Worm (Caenorhabditis elegans) whole organism, L3 larva: ENCODE results near the gene syd-1.

Source experiments
- R02D3.7 ChIP-seq: fragments of 150-350 bp; optimal IDR thresholded peaks from 2 replicates; lab custom pipeline; 2014; ENCODE audit warnings: missing biosample characterization, missing genetic modification characterization
- aly-2 ChIP-seq: fragments of 150-350 bp; optimal IDR thresholded peaks from 2 replicates; lab custom pipeline; 2014; ENCODE audit warnings: missing biosample characterization, missing genetic modification characterization
- ceh-28 ChIP-seq: fragments of 150-350 bp; optimal IDR thresholded peaks from 2 replicates; lab custom pipeline; 2014; ENCODE audit warnings: missing biosample characterization, missing genetic modification reagents, missing genetic modification characterization
- ceh-82 ChIP-seq: fragments of 150-350 bp; optimal IDR thresholded peaks from 2 replicates; lab custom pipeline; 2014; ENCODE audit warnings: missing biosample characterization, missing genetic modification characterization
- ceh-9 ChIP-seq: sonication (generic microtip); optimal IDR thresholded peaks from 2 replicates; lab custom pipeline; 2018; ENCODE audit warnings: missing biosample characterization, missing genetic modification characterization
- daf-12 ChIP-seq: fragments of 150-350 bp; optimal IDR thresholded peaks from 2 replicates; lab custom pipeline; 2014; ENCODE audit warnings: missing biosample characterization, missing genetic modification reagents, missing genetic modification characterization
- egl-27 ChIP-seq: sonication (generic microtip); optimal IDR thresholded peaks from 4 replicates; lab custom pipeline; 2017; ENCODE audit warnings: missing biosample characterization, missing genetic modification reagents, missing genetic modification characterization
- egl-5 ChIP-seq: fragments of 150-350 bp; optimal IDR thresholded peaks from 2 replicates; lab custom pipeline; 2017; ENCODE audit warnings: missing biosample characterization, missing genetic modification reagents, missing genetic modification characterization, inconsistent platforms
- elt-1 ChIP-seq: fragments of 150-350 bp; optimal IDR thresholded peaks from 2 replicates; lab custom pipeline; 2014; ENCODE audit warnings: missing biosample characterization, missing genetic modification characterization
- elt-2 ChIP-seq: sonication (generic microtip); optimal IDR thresholded peaks from 2 replicates; lab custom pipeline; 2016; ENCODE audit warnings: missing genetic modification reagents, mild to moderate bottlenecking, missing genetic modification characterization, missing compliant biosample characterization
- elt-3 ChIP-seq, 3 experiments: fragments of 150-350 bp in 1 of 3; sonication (generic microtip) in 2 of 3; optimal IDR thresholded peaks; 2 replicates in 2 of 3; 4 replicates in 1 of 3; lab custom pipeline; 2014 to 2017; ENCODE audit warnings: missing biosample characterization in 3 of 3, missing genetic modification characterization in 3 of 3
- eor-1 ChIP-seq, 2 experiments: fragments of 150-350 bp; optimal IDR thresholded peaks; 2 replicates each; lab custom pipeline; 2014 to 2018; ENCODE audit warnings: missing biosample characterization in 2 of 2, missing genetic modification characterization in 2 of 2
- fkh-10 ChIP-seq: sonication (generic microtip); optimal IDR thresholded peaks from 2 replicates; lab custom pipeline; 2017; ENCODE audit warnings: missing biosample characterization, missing genetic modification reagents, missing genetic modification characterization
- fos-1 ChIP-seq: fragments of 150-350 bp; optimal IDR thresholded peaks from 2 replicates; lab custom pipeline; 2014; ENCODE audit warnings: missing biosample characterization, missing genetic modification characterization
- hmg-11 ChIP-seq: sonication (generic microtip); optimal IDR thresholded peaks from 2 replicates; lab custom pipeline; 2016; ENCODE audit warnings: missing genetic modification characterization, missing compliant biosample characterization
- jun-1 ChIP-seq: fragments of 150-350 bp; optimal IDR thresholded peaks from 2 replicates; lab custom pipeline; 2014; ENCODE audit warnings: missing biosample characterization, missing genetic modification reagents, missing genetic modification characterization
- lin-39 ChIP-seq: fragments of 150-350 bp; optimal IDR thresholded peaks from 2 replicates; lab custom pipeline; 2018; ENCODE audit warnings: missing biosample characterization, missing genetic modification reagents, missing genetic modification characterization
- lsy-12 ChIP-seq: sonication (generic microtip); optimal IDR thresholded peaks from 2 replicates; lab custom pipeline; 2016; ENCODE audit warnings: mild to moderate bottlenecking, missing genetic modification characterization, missing compliant biosample characterization
- mdl-1 ChIP-seq: fragments of 150-350 bp; optimal IDR thresholded peaks from 2 replicates; lab custom pipeline; 2014; ENCODE audit warnings: missing biosample characterization, missing genetic modification characterization
- mml-1 ChIP-seq: fragments of 150-350 bp; sonication (generic microtip); optimal IDR thresholded peaks from 3 replicates; lab custom pipeline; 2014; ENCODE audit warnings: missing biosample characterization, missing genetic modification characterization
- nfya-1 ChIP-seq: sonication (generic microtip); optimal IDR thresholded peaks from 2 replicates; lab custom pipeline; 2017; ENCODE audit warnings: missing genetic modification characterization, mild to moderate bottlenecking, missing compliant biosample characterization, antibody characterized with exemption, moderate library complexity; ENCODE audit not compliant: insufficient read depth
- nhr-11 ChIP-seq: fragments of 150-350 bp; optimal IDR thresholded peaks from 2 replicates; lab custom pipeline; 2014; ENCODE audit warnings: missing biosample characterization, missing genetic modification characterization
- nhr-237 ChIP-seq: fragments of 150-350 bp; optimal IDR thresholded peaks from 2 replicates; lab custom pipeline; 2014; ENCODE audit warnings: missing biosample characterization, missing genetic modification characterization
- nhr-25 ChIP-seq: sonication (generic microtip); optimal IDR thresholded peaks from 2 replicates; lab custom pipeline; 2017; ENCODE audit warnings: missing biosample characterization, missing genetic modification characterization
- nhr-28 ChIP-seq: fragments of 150-350 bp; optimal IDR thresholded peaks from 2 replicates; lab custom pipeline; 2014; ENCODE audit warnings: missing biosample characterization, missing genetic modification characterization
- nhr-43 ChIP-seq: sonication (generic microtip); optimal IDR thresholded peaks from 2 replicates; lab custom pipeline; 2016; ENCODE audit warnings: mild to moderate bottlenecking, missing genetic modification characterization, missing compliant biosample characterization; ENCODE audit not compliant: poor library complexity, severe bottlenecking
- nhr-76 ChIP-seq: fragments of 150-350 bp; sonication (generic microtip); optimal IDR thresholded peaks from 5 replicates; lab custom pipeline; 2014; ENCODE audit warnings: missing biosample characterization, missing genetic modification characterization
- nhr-77 ChIP-seq: fragments of 150-350 bp; optimal IDR thresholded peaks from 2 replicates; lab custom pipeline; 2014; ENCODE audit warnings: missing biosample characterization, missing genetic modification characterization
- pha-4 ChIP-seq: fragments of 150-350 bp; optimal IDR thresholded peaks from 2 replicates; lab custom pipeline; 2014; ENCODE audit warnings: missing biosample characterization, missing genetic modification reagents, missing genetic modification characterization
- pqm-1 ChIP-seq: fragments of 150-350 bp; optimal IDR thresholded peaks from 2 replicates; lab custom pipeline; 2017; ENCODE audit warnings: missing biosample characterization, missing genetic modification characterization, inconsistent platforms
- skn-1 ChIP-seq: fragments of 150-350 bp; optimal IDR thresholded peaks from 2 replicates; lab custom pipeline; 2014; ENCODE audit warnings: missing biosample characterization, missing genetic modification characterization
- snpc-4 ChIP-seq: fragments of 150-350 bp; optimal IDR thresholded peaks from 2 replicates; lab custom pipeline; 2014; ENCODE audit warnings: missing biosample characterization, missing genetic modification characterization
- tbx-2 ChIP-seq: sonication (generic microtip); optimal IDR thresholded peaks from 2 replicates; lab custom pipeline; 2016; ENCODE audit warnings: mild to moderate bottlenecking, missing genetic modification characterization, missing compliant biosample characterization
- unc-39 ChIP-seq: sonication (generic microtip); optimal IDR thresholded peaks from 4 replicates; lab custom pipeline; 2017; ENCODE audit warnings: missing biosample characterization, missing genetic modification characterization
- unc-62 ChIP-seq: fragments of 150-350 bp; sonication (generic microtip); optimal IDR thresholded peaks from 4 replicates; lab custom pipeline; 2014; ENCODE audit warnings: missing biosample characterization, missing genetic modification reagents, missing genetic modification characterization
- ztf-11 ChIP-seq: fragments of 150-350 bp; optimal IDR thresholded peaks from 2 replicates; lab custom pipeline; 2014; ENCODE audit warnings: missing biosample characterization, missing genetic modification characterization
- ztf-4 ChIP-seq: fragments of 150-350 bp; optimal IDR thresholded peaks from 2 replicates; lab custom pipeline; 2014; ENCODE audit warnings: missing biosample characterization, missing genetic modification characterization

syd-1 gene

ce11 chrII:7583555-7583954, 11.2 kb downstream of the syd-1 start, which contains the start of gene mks-3:
Gene mks-3 (minus strand): TSS chrII:7583655.
- TF ChIP-seq mdl-1 (tag; lab: Kevin White, UChicago) = no peak
- no peak for TF ChIP-seq elt-3 (tag; optimal IDR thresholded peaks at IDR 0.05; lab: Kevin White, UChicago)
- TF ChIP-seq unc-39 = no peak
- no peak for TF ChIP-seq pqm-1
- no peak for TF ChIP-seq elt-1 (tag; lab: Kevin White, UChicago)
- TF ChIP-seq eor-1 (tag; optimal IDR thresholded peaks at IDR 0.05; lab: Kevin White, UChicago) = no peak
- TF ChIP-seq aly-2 (tag; lab: Kevin White, UChicago) = no peak
- TF ChIP-seq ceh-9 (tag; lab: Kevin White, UChicago) = no peak
- no peak for TF ChIP-seq nhr-76 (tag; lab: Kevin White, UChicago)
- no peak for TF ChIP-seq egl-5 (tag; lab: Kevin White, UChicago)
- TF ChIP-seq daf-12 (tag; lab: Kevin White, UChicago) = no peak
- TF ChIP-seq lin-39 (tag; lab: Kevin White, UChicago) = no peak
- TF ChIP-seq hmg-11 (tag; lab: Kevin White, UChicago) = no peak
- no peak for TF ChIP-seq ztf-11 (tag; lab: Kevin White, UChicago)
- TF ChIP-seq nhr-11 (tag; lab: Kevin White, UChicago) = no peak
- no peak for TF ChIP-seq unc-62 (GFP tag; lab: Kevin White, UChicago)
- TF ChIP-seq fkh-10 (GFP tag; lab: Kevin White, UChicago) = no peak
- no peak for TF ChIP-seq ceh-28

- TF ChIP-seq R02D3.7 (tag; lab: Kevin White, UChicago) (no peak), elt-2 (tag; lab: Kevin White, UChicago) (no peak), nhr-11 (tag; lab: Kevin White, UChicago) (no peak), ceh-82 (tag; lab: Kevin White, UChicago) (no peak), tbx-2 (tag; lab: Kevin White, UChicago) (no peak), nhr-237 (tag; lab: Kevin White, UChicago) (no peak), nhr-77 (tag; lab: Kevin White, UChicago) (no peak), eor-1 (tag; optimal IDR thresholded peaks at IDR 0.05; lab: Kevin White, UChicago) (no peak), lin-39 (tag; lab: Kevin White, UChicago) (no peak), egl-27 (tag; lab: Kevin White, UChicago) (no peak), nfya-1 (tag; lab: Kevin White, UChicago) (no peak), elt-1 (tag; lab: Kevin White, UChicago) (no peak)
Observed at ce11 chrII:7577412-7577811, 17.3 kb downstream of the syd-1 start, which contains the start of gene F35D2.6. Gene F35D2.6 (plus strand): TSS chrII:7577712.

ce11 chrII:7575614-7576013, 19.1 kb downstream of the syd-1 start, which contains the start of gene F35D2.1:
Gene F35D2.1 (plus strand): TSS chrII:7575914.
- TF ChIP-seq snpc-4 (no peak), nhr-237 (tag; lab: Kevin White, UChicago) (no peak), nhr-25 (tag; lab: Kevin White, UChicago) (no peak)

- TF ChIP-seq elt-1 (tag; lab: Kevin White, UChicago) = no peak
- no peak for TF ChIP-seq tbx-2 (tag; lab: Kevin White, UChicago)
- no peak for TF ChIP-seq unc-39
- TF ChIP-seq lsy-12 (tag; lab: Kevin White, UChicago) = no peak
- no peak for TF ChIP-seq jun-1 (tag; lab: Kevin White, UChicago)
- no peak for TF ChIP-seq egl-5 (tag; lab: Kevin White, UChicago)
- TF ChIP-seq nhr-28 = no peak
- TF ChIP-seq hmg-11 (tag; lab: Kevin White, UChicago) = no peak
- TF ChIP-seq lin-39 (tag; lab: Kevin White, UChicago) = no peak
- TF ChIP-seq snpc-4 = no peak
- TF ChIP-seq nhr-43 (tag; lab: Kevin White, UChicago) = no peak
- no peak for TF ChIP-seq ztf-11 (tag; lab: Kevin White, UChicago)
- TF ChIP-seq elt-2 (tag; lab: Kevin White, UChicago) = no peak
- no peak for TF ChIP-seq unc-62 (GFP tag; lab: Kevin White, UChicago)
- no peak for TF ChIP-seq ceh-82 (tag; lab: Kevin White, UChicago)
Observed at ce11 chrII:7574143-7574542, 20.6 kb downstream of the syd-1 start, which contains the start of gene F35D2.2. Gene F35D2.2 (plus strand): TSS chrII:7574443.

ce11 chrII:7570820-7571219, 23.9 kb downstream of the syd-1 start:
- no peak for TF ChIP-seq mml-1 (tag; lab: Kevin White, UChicago)
- no peak for TF ChIP-seq pha-4 (tag; lab: Kevin White, UChicago)
- TF ChIP-seq nhr-77 (tag; lab: Kevin White, UChicago) = no peak
- no peak for TF ChIP-seq nhr-11 (tag; lab: Kevin White, UChicago)
- no peak for TF ChIP-seq elt-3 (tag; optimal IDR thresholded peaks at IDR 0.05; lab: Kevin White, UChicago)
- TF ChIP-seq fos-1 (tag; lab: Kevin White, UChicago) = no peak
- TF ChIP-seq elt-2 (tag; lab: Kevin White, UChicago) = no peak
- TF ChIP-seq ztf-4 (tag; lab: Kevin White, UChicago) = no peak
- TF ChIP-seq skn-1 (tag; lab: Kevin White, UChicago) = no peak
